Worm (Caenorhabditis elegans) whole organism, mixed stage, embryonic: Measurements from ENCODE around the gene hsp-12.2.

Source experiments
- bed-3 ChIP-seq: fragments of 200-800 bp; sonication (Bioruptor generic); optimal IDR thresholded peaks from 3 replicates; lab custom pipeline; 2018; ENCODE audit warnings: mild to moderate bottlenecking, missing genetic modification characterization, moderate library complexity, missing compliant biosample characterization
- blmp-1 ChIP-seq: fragments of 150-350 bp; optimal IDR thresholded peaks from 2 replicates; lab custom pipeline; 2014; ENCODE audit warnings: missing biosample characterization, missing genetic modification characterization
- ceh-39 ChIP-seq: fragments of 150-350 bp; optimal IDR thresholded peaks from 2 replicates; lab custom pipeline; 2014; ENCODE audit warnings: missing biosample characterization, missing genetic modification characterization
- ces-1 ChIP-seq: fragments of 150-350 bp; optimal IDR thresholded peaks from 2 replicates; lab custom pipeline; 2014; ENCODE audit warnings: missing biosample characterization, missing genetic modification reagents, missing genetic modification characterization
- cnd-1 ChIP-seq: fragments of 200-800 bp; sonication (Bioruptor generic); optimal IDR thresholded peaks from 2 replicates; lab custom pipeline; 2018; ENCODE audit warnings: mild to moderate bottlenecking, missing genetic modification characterization, missing compliant biosample characterization
- drap-1 ChIP-seq: fragments of 200-800 bp; sonication (Bioruptor generic); optimal IDR thresholded peaks from 3 replicates; lab custom pipeline; 2018; ENCODE audit warnings: mild to moderate bottlenecking, missing genetic modification characterization, missing compliant biosample characterization
- elt-1 ChIP-seq: sonication (generic microtip); optimal IDR thresholded peaks from 2 replicates; lab custom pipeline; 2017; ENCODE audit warnings: missing genetic modification characterization, mild to moderate bottlenecking, missing compliant biosample characterization, antibody characterized with exemption, moderate library complexity, borderline replicate concordance; ENCODE audit not compliant: insufficient read depth
- flh-1 ChIP-seq: fragments of 200-800 bp; sonication (Bioruptor generic); optimal IDR thresholded peaks from 2 replicates; lab custom pipeline; 2018; ENCODE audit warnings: mild to moderate bottlenecking, missing genetic modification characterization, moderate library complexity, missing compliant biosample characterization
- lin-13 ChIP-seq: fragments of 150-350 bp; optimal IDR thresholded peaks from 2 replicates; lab custom pipeline; 2014; ENCODE audit warnings: missing biosample characterization, missing genetic modification characterization
- lin-32 ChIP-seq: fragments of 200-800 bp; sonication (Bioruptor generic); optimal IDR thresholded peaks from 2 replicates; lab custom pipeline; 2018; ENCODE audit warnings: mild to moderate bottlenecking, missing genetic modification characterization, missing compliant biosample characterization
- lsy-2 ChIP-seq: fragments of 150-350 bp; optimal IDR thresholded peaks from 2 replicates; lab custom pipeline; 2014; ENCODE audit warnings: missing biosample characterization, missing genetic modification characterization
- mep-1 ChIP-seq: fragments of 150-350 bp; optimal IDR thresholded peaks from 2 replicates; lab custom pipeline; 2017; ENCODE audit warnings: missing biosample characterization, missing genetic modification reagents, missing genetic modification characterization, inconsistent platforms
- nhr-12 ChIP-seq: fragments of 150-350 bp; optimal IDR thresholded peaks from 2 replicates; lab custom pipeline; 2014; ENCODE audit warnings: missing biosample characterization, missing genetic modification characterization
- nhr-237 ChIP-seq: fragments of 150-350 bp; optimal IDR thresholded peaks from 2 replicates; lab custom pipeline; 2014; ENCODE audit warnings: missing biosample characterization, missing genetic modification characterization
- nhr-28 ChIP-seq: fragments of 150-350 bp; optimal IDR thresholded peaks from 2 replicates; lab custom pipeline; 2014; ENCODE audit warnings: missing biosample characterization, missing genetic modification characterization
- nhr-76 ChIP-seq: sonication (generic microtip); optimal IDR thresholded peaks from 2 replicates; lab custom pipeline; 2017; ENCODE audit warnings: missing biosample characterization, missing genetic modification characterization
- pha-4 ChIP-seq: fragments of 150-350 bp; optimal IDR thresholded peaks from 2 replicates; lab custom pipeline; 2018; ENCODE audit warnings: missing biosample characterization, missing genetic modification reagents, missing genetic modification characterization
- sem-2 ChIP-seq: fragments of 200-800 bp; sonication (Bioruptor generic); optimal IDR thresholded peaks from 2 replicates; lab custom pipeline; 2018; ENCODE audit warnings: mild to moderate bottlenecking, missing genetic modification characterization, missing compliant biosample characterization
- snpc-4 ChIP-seq: fragments of 150-350 bp; optimal IDR thresholded peaks from 2 replicates; lab custom pipeline; 2014; ENCODE audit warnings: missing biosample characterization, missing genetic modification characterization
- sptf-1 ChIP-seq: sonication (generic microtip); optimal IDR thresholded peaks from 2 replicates; lab custom pipeline; 2017; ENCODE audit warnings: mild to moderate bottlenecking, missing genetic modification characterization, moderate library complexity, missing compliant biosample characterization
- tbx-8 ChIP-seq: fragments of 200-800 bp; sonication (Bioruptor generic); optimal IDR thresholded peaks from 2 replicates; lab custom pipeline; 2018; ENCODE audit warnings: mild to moderate bottlenecking, missing genetic modification characterization, moderate library complexity, missing compliant biosample characterization
- unc-39 ChIP-seq: fragments of 150-350 bp; optimal IDR thresholded peaks from 2 replicates; lab custom pipeline; 2014; ENCODE audit warnings: missing biosample characterization, missing genetic modification characterization
- unc-62 ChIP-seq: fragments of 150-350 bp; optimal IDR thresholded peaks from 2 replicates; lab custom pipeline; 2014; ENCODE audit warnings: missing biosample characterization, missing genetic modification reagents, missing genetic modification characterization
- zip-8 ChIP-seq: fragments of 150-350 bp; optimal IDR thresholded peaks from 2 replicates; lab custom pipeline; 2014; ENCODE audit warnings: missing biosample characterization, missing genetic modification characterization
- ztf-11 ChIP-seq: fragments of 150-350 bp; optimal IDR thresholded peaks from 2 replicates; lab custom pipeline; 2014; ENCODE audit warnings: missing biosample characterization, missing genetic modification characterization

The hsp-12.2 gene

ce11 chrIII:8182573-8182972 lies 44.7 kb downstream of the hsp-12.2 start:
- TF ChIP-seq blmp-1 (tag; lab: Kevin White, UChicago) (no peak), drap-1 (no peak), nhr-76 (no peak), snpc-4 (tag; lab: Kevin White, UChicago) (no peak), cnd-1 (no peak), nhr-237 (tag; lab: Kevin White, UChicago) (no peak), ces-1 (GFP tag; lab: Kevin White, UChicago) (no peak), lin-32 (GFP tag; lab: Kevin White, UChicago) (no peak), unc-62 (GFP tag; lab: Kevin White, UChicago) (no peak), ceh-39 (tag; lab: Kevin White, UChicago) (no peak)

DNA sequence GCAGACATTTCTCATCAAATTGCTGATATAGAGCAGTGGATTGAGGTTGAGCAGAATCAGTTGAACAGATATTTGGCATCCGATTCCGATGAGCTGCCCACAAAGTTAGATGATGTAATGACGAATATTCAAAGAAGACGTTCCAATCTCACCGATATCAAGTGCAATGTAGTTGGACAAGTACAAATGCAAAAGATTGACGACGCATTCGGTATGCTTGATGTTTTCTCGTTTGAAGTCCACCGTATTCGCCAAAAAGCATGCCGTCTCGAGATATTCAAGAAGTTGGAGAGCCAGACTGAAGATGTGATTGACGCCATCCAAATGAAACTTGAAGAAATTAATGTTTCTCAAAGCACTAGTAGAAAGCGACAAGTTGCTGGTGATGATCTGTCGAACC lies 47.3 kb downstream of the hsp-12.2 start:
- TF ChIP-seq unc-39 (no peak), drap-1 (no peak), sptf-1 (tag; lab: Kevin White, UChicago) (no peak), zip-8 (tag; lab: Kevin White, UChicago) (no peak), blmp-1 (tag; lab: Kevin White, UChicago) (no peak), nhr-76 (no peak), snpc-4 (tag; lab: Kevin White, UChicago) (no peak), pha-4 (tag; lab: Kevin White, UChicago) (no peak), nhr-12 (no peak), ztf-11 (tag; lab: Kevin White, UChicago) (no peak), bed-3 (GFP tag; lab: Kevin White, UChicago) (no peak), lsy-2 (tag; lab: Kevin White, UChicago) (no peak), lin-13 (tag; lab: Kevin White, UChicago) (no peak), cnd-1 (no peak), elt-1 (tag; lab: Kevin White, UChicago) (no peak), tbx-8 (no peak), mep-1 (no peak), nhr-28 (tag; lab: Kevin White, UChicago) (no peak), sem-2 (GFP tag; lab: Kevin White, UChicago) (no peak), flh-1 (GFP tag; lab: Kevin White, UChicago) (no peak)
